Worm (Caenorhabditis elegans) whole organism, young adult: ENCODE data around the gene sdz-37.

Experiments used
- B0019.2 ChIP-seq: fragments of 200-800 bp; sonication (Bioruptor generic); conservative IDR thresholded peaks from 2 replicates; pipeline ENCODE4 v1.3.6; 2022; ENCODE audit warnings: missing genetic modification reagents, missing genetic modification characterization, missing compliant biosample characterization
- B0261.1 ChIP-seq: sonication (generic microtip); optimal IDR thresholded peaks from 2 replicates; lab custom pipeline; 2016; ENCODE audit warnings: mild to moderate bottlenecking, missing genetic modification characterization, moderate library complexity, missing compliant biosample characterization
- F22D6.2 ChIP-seq: sonication (generic microtip); optimal IDR thresholded peaks from 2 replicates; lab custom pipeline; 2016; ENCODE audit warnings: mild to moderate bottlenecking, missing genetic modification characterization, missing compliant biosample characterization
- F23B12.7 ChIP-seq: sonication (generic microtip); optimal IDR thresholded peaks from 2 replicates; lab custom pipeline; 2017; ENCODE audit warnings: missing genetic modification characterization, mild to moderate bottlenecking, missing compliant biosample characterization, antibody characterized with exemption, moderate library complexity; ENCODE audit not compliant: insufficient read depth
- F39B2.1 ChIP-seq: fragments of 200-800 bp; sonication (Bioruptor generic); IDR thresholded peaks from 2 replicates; pipeline ENCODE4 v1.3.6; 2022; ENCODE audit warnings: missing genetic modification reagents, missing genetic modification characterization, missing compliant biosample characterization
- F57A8.1 ChIP-seq: fragments of 200-800 bp; sonication (Bioruptor generic); optimal IDR thresholded peaks from 2 replicates; lab custom pipeline; 2018; ENCODE audit warnings: mild to moderate bottlenecking, missing genetic modification characterization, moderate library complexity, missing compliant biosample characterization
- K11D2.4 ChIP-seq: fragments of 200-800 bp; sonication (Bioruptor generic); IDR thresholded peaks from 2 replicates; pipeline ENCODE4 v1.3.6; 2022; ENCODE audit warnings: missing genetic modification reagents, missing genetic modification characterization, missing compliant biosample characterization
- Y56A3A.18 ChIP-seq: fragments of 200-800 bp; sonication (Bioruptor generic); IDR thresholded peaks from 2 replicates; pipeline ENCODE4 v1.3.6; 2022; ENCODE audit warnings: missing genetic modification reagents, missing genetic modification characterization, missing compliant biosample characterization
- Y95B8A.8 ChIP-seq: fragments of 200-800 bp; sonication (Bioruptor generic); IDR thresholded peaks from 2 replicates; pipeline ENCODE4 v1.3.6; 2022; ENCODE audit warnings: missing genetic modification reagents, missing genetic modification characterization, missing compliant biosample characterization
- ZK185.1 ChIP-seq: sonication (generic microtip); optimal IDR thresholded peaks from 2 replicates; lab custom pipeline; 2016; ENCODE audit warnings: mild to moderate bottlenecking, missing genetic modification characterization, missing compliant biosample characterization; ENCODE audit not compliant: poor library complexity, severe bottlenecking
- atf-7 ChIP-seq: sonication (generic microtip); optimal IDR thresholded peaks from 2 replicates; lab custom pipeline; 2017; ENCODE audit warnings: mild to moderate bottlenecking, missing genetic modification characterization, missing compliant biosample characterization
- athp-1 ChIP-seq: sonication (generic microtip); optimal IDR thresholded peaks from 2 replicates; lab custom pipeline; 2017; ENCODE audit warnings: mild to moderate bottlenecking, missing genetic modification characterization, missing compliant biosample characterization
- attf-3 ChIP-seq: fragments of 200-800 bp; sonication (Bioruptor generic); conservative IDR thresholded peaks from 2 replicates; pipeline ENCODE4 v1.3.6; 2022; ENCODE audit warnings: missing genetic modification reagents, missing genetic modification characterization, missing compliant biosample characterization
- cebp-1 ChIP-seq, 2 experiments: fragments of 200-800 bp in 1 of 2; sonication (Bioruptor generic) in 1 of 2; sonication (generic microtip) in 1 of 2; IDR thresholded peaks in 1 of 2; optimal IDR thresholded peaks in 1 of 2; 2 replicates each; pipeline versions ENCODE4 v1.3.6 to Lab custom; 2017 to 2022; ENCODE audit warnings: missing compliant biosample characterization in 2 of 2, missing genetic modification characterization in 2 of 2, mild to moderate bottlenecking in 1 of 2, missing genetic modification reagents in 1 of 2, moderate library complexity in 1 of 2
- ceh-40 ChIP-seq: fragments of 200-800 bp; sonication (Bioruptor generic); IDR thresholded peaks from 2 replicates; pipeline ENCODE4 v1.3.6; 2022; ENCODE audit warnings: missing genetic modification characterization, missing compliant biosample characterization
- ceh-79 ChIP-seq: sonication (generic microtip); optimal IDR thresholded peaks from 2 replicates; lab custom pipeline; 2017; ENCODE audit warnings: mild to moderate bottlenecking, missing genetic modification characterization, missing compliant biosample characterization
- dpl-1 ChIP-seq: fragments of 150-350 bp; optimal IDR thresholded peaks from 2 replicates; lab custom pipeline; 2014; ENCODE audit warnings: missing biosample characterization, missing genetic modification reagents, missing genetic modification characterization
- ekl-4 ChIP-seq: fragments of 200-800 bp; sonication (Bioruptor generic); IDR thresholded peaks from 2 replicates; pipeline ENCODE4 v1.3.6; 2022; ENCODE audit warnings: missing genetic modification reagents, missing genetic modification characterization, missing compliant biosample characterization
- hmg-20 ChIP-seq: fragments of 200-800 bp; sonication (Bioruptor generic); IDR thresholded peaks from 2 replicates; pipeline ENCODE4 v1.3.6; 2022; ENCODE audit warnings: missing genetic modification reagents, missing genetic modification characterization, missing compliant biosample characterization
- hsf-1 ChIP-seq: fragments of 200-800 bp; sonication (Bioruptor generic); IDR thresholded peaks from 2 replicates; pipeline ENCODE4 v1.3.6; 2022; ENCODE audit warnings: missing genetic modification reagents, missing genetic modification characterization, missing compliant biosample characterization
- lag-1 ChIP-seq: fragments of 200-800 bp; sonication (Bioruptor generic); IDR thresholded peaks from 2 replicates; pipeline ENCODE4 v1.3.6; 2022; ENCODE audit warnings: missing genetic modification reagents, missing genetic modification characterization, missing compliant biosample characterization
- let-526 ChIP-seq: fragments of 200-800 bp; sonication (Bioruptor generic); IDR thresholded peaks from 2 replicates; pipeline ENCODE4 v1.3.6; 2022; ENCODE audit warnings: missing genetic modification reagents, missing genetic modification characterization, missing compliant biosample characterization
- lin-26 ChIP-seq: fragments of 200-800 bp; sonication (Bioruptor generic); IDR thresholded peaks from 2 replicates; pipeline ENCODE4 v1.3.6; 2022; ENCODE audit warnings: missing genetic modification reagents, missing genetic modification characterization, missing compliant biosample characterization
- lin-35 ChIP-seq, 3 experiments: fragments of 150-350 bp in 2 of 3; sonication (generic microtip) in 1 of 3; optimal IDR thresholded peaks; 2 replicates each; lab custom pipeline; 2014 to 2018; ENCODE audit warnings: missing biosample characterization in 3 of 3, missing genetic modification characterization in 3 of 3, missing genetic modification reagents in 3 of 3
- lsy-27 ChIP-seq: sonication (generic microtip); optimal IDR thresholded peaks from 2 replicates; lab custom pipeline; 2017; ENCODE audit warnings: missing genetic modification characterization, mild to moderate bottlenecking, missing compliant biosample characterization, antibody characterized with exemption, missing genotype, borderline replicate concordance; ENCODE audit not compliant: insufficient read depth
- madf-10 ChIP-seq: sonication (generic microtip); optimal IDR thresholded peaks from 2 replicates; lab custom pipeline; 2016; ENCODE audit warnings: mild to moderate bottlenecking, missing genetic modification characterization, missing compliant biosample characterization
- madf-6 ChIP-seq: fragments of 200-800 bp; sonication (Bioruptor generic); IDR thresholded peaks from 2 replicates; pipeline ENCODE4 v1.3.6; 2022; ENCODE audit warnings: missing genetic modification reagents, missing genetic modification characterization, missing compliant biosample characterization
- madf-8 ChIP-seq: fragments of 200-800 bp; sonication (Bioruptor generic); conservative IDR thresholded peaks from 2 replicates; pipeline ENCODE4 v1.3.6; 2022; ENCODE audit warnings: missing genetic modification reagents, missing genetic modification characterization, missing compliant biosample characterization
- mcd-1 ChIP-seq: fragments of 200-800 bp; sonication (Bioruptor generic); IDR thresholded peaks from 2 replicates; pipeline ENCODE4 v1.3.6; 2022; ENCODE audit warnings: missing genetic modification reagents, missing genetic modification characterization, missing compliant biosample characterization
- mel-28 ChIP-seq: sonication (generic microtip); optimal IDR thresholded peaks from 2 replicates; lab custom pipeline; 2016; ENCODE audit warnings: borderline replicate concordance, mild to moderate bottlenecking, missing genetic modification characterization, missing compliant biosample characterization
- nhr-179 ChIP-seq: sonication (generic microtip); optimal IDR thresholded peaks from 2 replicates; lab custom pipeline; 2016; ENCODE audit warnings: mild to moderate bottlenecking, missing genetic modification characterization, missing compliant biosample characterization
- nhr-90 ChIP-seq: sonication (generic microtip); optimal IDR thresholded peaks from 2 replicates; lab custom pipeline; 2016; ENCODE audit warnings: missing genotype, mild to moderate bottlenecking, missing genetic modification characterization, missing compliant biosample characterization
- pha-4 ChIP-seq: fragments of 150-350 bp; sonication (generic microtip); optimal IDR thresholded peaks from 2 replicates; lab custom pipeline; 2014; ENCODE audit warnings: missing biosample characterization, missing genetic modification reagents, missing genetic modification characterization
- sdz-38 ChIP-seq: sonication (generic microtip); optimal IDR thresholded peaks from 2 replicates; lab custom pipeline; 2016; ENCODE audit warnings: missing genotype, missing genetic modification characterization, missing compliant biosample characterization
- snpc-1.1 ChIP-seq: sonication (generic microtip); optimal IDR thresholded peaks from 2 replicates; lab custom pipeline; 2017; ENCODE audit warnings: missing genetic modification characterization, mild to moderate bottlenecking, missing compliant biosample characterization, antibody characterized with exemption, moderate library complexity, missing genotype, missing genetic modification reagents; ENCODE audit not compliant: insufficient read depth
- snpc-4 ChIP-seq, 5 experiments: fragments of 150-350 bp in 1 of 5; sonication (generic microtip) in 4 of 5; optimal IDR thresholded peaks; 2 replicates each; lab custom pipeline; 2014 to 2018; ENCODE audit warnings: missing genetic modification characterization in 5 of 5, missing biosample characterization in 3 of 5, antibody characterized with exemption in 2 of 5, mild to moderate bottlenecking in 2 of 5, missing compliant biosample characterization in 2 of 5, missing genotype in 2 of 5, moderate library complexity in 2 of 5, missing genetic modification reagents in 1 of 5
- tbp1 ChIP-seq: fragments of 200-800 bp; sonication (Bioruptor generic); optimal IDR thresholded peaks from 2 replicates; lab custom pipeline; 2018; ENCODE audit warnings: mild to moderate bottlenecking, missing genetic modification characterization, missing compliant biosample characterization
- unc-130 ChIP-seq: sonication (generic microtip); optimal IDR thresholded peaks from 2 replicates; lab custom pipeline; 2016; ENCODE audit warnings: missing genetic modification reagents, missing genetic modification characterization, missing compliant biosample characterization
- zfh-2 ChIP-seq: fragments of 200-800 bp; sonication (Bioruptor generic); conservative IDR thresholded peaks from 2 replicates; pipeline ENCODE4 v1.3.6; 2022; ENCODE audit warnings: missing genetic modification reagents, missing genetic modification characterization, missing compliant biosample characterization
- ztf-22 ChIP-seq: fragments of 200-800 bp; sonication (Bioruptor generic); optimal IDR thresholded peaks from 2 replicates; lab custom pipeline; 2018; ENCODE audit warnings: mild to moderate bottlenecking, missing genetic modification characterization, moderate library complexity, missing compliant biosample characterization
- ztf-26 ChIP-seq: sonication (generic microtip); optimal IDR thresholded peaks from 2 replicates; lab custom pipeline; 2017; ENCODE audit warnings: missing genetic modification characterization, missing compliant biosample characterization
- ztf-3 ChIP-seq: fragments of 200-800 bp; sonication (Bioruptor generic); optimal IDR thresholded peaks from 2 replicates; lab custom pipeline; 2018; ENCODE audit warnings: mild to moderate bottlenecking, missing genetic modification characterization, missing compliant biosample characterization

Gene sdz-37

ce11 chrII:10450335-10450734 lies 14.3 kb upstream of the sdz-37 start (continued):
- TF ChIP-seq lin-26 (GFP tag; lab: Robert Waterston, UW) (no peak), F22D6.2 (tag; lab: Kevin White, UChicago) (no peak), cebp-1 (GFP tag; IDR thresholded peaks at IDR 0.05; lab: Robert Waterston, UW) (peak; percentile 8; the same call in 1 of the 2 replicates), cebp-1 (tag; optimal IDR thresholded peaks at IDR 0.05; lab: Kevin White, UChicago) (peak; percentile 63), snpc-4 (GFP tag; optimal IDR thresholded peaks at IDR 0.05; lab: Kevin White, UChicago) (no peak), snpc-4 (tag; optimal IDR thresholded peaks at IDR 0.05; lab: Kevin White, UChicago) (no peak), ztf-3 (no peak), nhr-90 (tag; lab: Kevin White, UChicago) (no peak), ZK185.1 (tag; lab: Kevin White, UChicago) (peak; percentile 10), ekl-4 (0 out of 2 replicates have a peak, but pooled peaks have one; percentile 24), pha-4 (tag; lab: Kevin White, UChicago) (no peak), madf-8 (GFP tag; lab: Robert Waterston, UW) (no peak), B0019.2 (GFP tag; lab: Robert Waterston, UW) (no peak), ztf-22 (GFP tag; lab: Kevin White, UChicago) (no peak), lin-35 (GFP tag; optimal IDR thresholded peaks at IDR 0.05; lab: Kevin White, UChicago) (peak in 1 of 3 experiments; percentile 61), hsf-1 (GFP tag; lab: Robert Waterston, UW) (0 out of 2 replicates have a peak, but pooled peaks have one; percentile 26), Y56A3A.18 (GFP tag; lab: Robert Waterston, UW) (peak; percentile 5; the same call in 1 of the 2 replicates), lsy-27 (tag; lab: Kevin White, UChicago) (no peak), hmg-20 (GFP tag; lab: Robert Waterston, UW) (no peak), madf-10 (tag; lab: Kevin White, UChicago) (peak; percentile 1), ceh-79 (tag; lab: Kevin White, UChicago) (no peak), K11D2.4 (GFP tag; lab: Robert Waterston, UW) (no peak; the same call in 1 of the 2 replicates), attf-3 (GFP tag; lab: Robert Waterston, UW) (no peak), ztf-26 (tag; lab: Kevin White, UChicago) (peak; percentile 82), F39B2.1 (no peak), madf-6 (peak; percentile 34; the same call in 1 of the 2 replicates), Y95B8A.8 (GFP tag; lab: Robert Waterston, UW) (no peak)

ce11 chrII:10452620-10453019 lies 12.1 kb upstream of the sdz-37 start, which contains the start of gene ZK673.4:
Gene ZK673.4 (plus strand): TSS chrII:10452920.
- TF ChIP-seq unc-130 (GFP tag; lab: Kevin White, UChicago): no peak
- 0 out of 2 replicates have a peak, but pooled peaks have one; percentile 22 for TF ChIP-seq mcd-1
- TF ChIP-seq sdz-38 (tag; lab: Kevin White, UChicago): no peak
- TF ChIP-seq, all 124 proteins: peak for 1

ce11 chrII:10456979-10457378 lies 7.7 kb upstream of the sdz-37 start, which contains the start of gene ZK673.11:
Gene ZK673.11 (plus strand): TSS chrII:10457279.
- TF ChIP-seq ceh-40 (no peak), tbp1 (GFP tag; lab: Kevin White, UChicago) (no peak)

- no peak for TF ChIP-seq F23B12.7
- TF ChIP-seq B0261.1: no peak
- no peak for TF ChIP-seq mel-28
- TF ChIP-seq nhr-179 (tag; lab: Kevin White, UChicago): no peak
- no peak for TF ChIP-seq lsy-27 (tag; lab: Kevin White, UChicago)
- no peak for TF ChIP-seq lag-1 (GFP tag; lab: Robert Waterston, UW)
- TF ChIP-seq athp-1: no peak
- TF ChIP-seq atf-7 (tag; lab: Kevin White, UChicago): no peak
- no peak for TF ChIP-seq hmg-20 (GFP tag; lab: Robert Waterston, UW)
- TF ChIP-seq dpl-1 (GFP tag; lab: Kevin White, UChicago): no peak
- TF ChIP-seq F39B2.1: no peak
- no peak for TF ChIP-seq snpc-1.1
- no peak for TF ChIP-seq zfh-2 (GFP tag; lab: Robert Waterston, UW)
- TF ChIP-seq let-526 (GFP tag; lab: Robert Waterston, UW): no peak
- no peak for TF ChIP-seq ekl-4
- TF ChIP-seq F57A8.1: no peak
Measured at ce11 chrII:10461207-10461606, 3.5 kb upstream of the sdz-37 start, which contains the start of gene ZK673.5. Gene ZK673.5 (plus strand): TSS chrII:10461507.
